Worm (Caenorhabditis elegans) whole organism, L1 larva: ENCODE measurements around the gene ketn-1.

Experiments used
- mep-1 ChIP-seq: fragments of 150-350 bp; optimal IDR thresholded peaks from 2 replicates; lab custom pipeline; 2014; ENCODE audit warnings: missing biosample characterization, missing genetic modification characterization
- rnt-1 ChIP-seq: sonication (generic microtip); optimal IDR thresholded peaks from 2 replicates; lab custom pipeline; 2016; ENCODE audit warnings: mild to moderate bottlenecking, missing genetic modification characterization, moderate library complexity, missing compliant biosample characterization

DNA sequence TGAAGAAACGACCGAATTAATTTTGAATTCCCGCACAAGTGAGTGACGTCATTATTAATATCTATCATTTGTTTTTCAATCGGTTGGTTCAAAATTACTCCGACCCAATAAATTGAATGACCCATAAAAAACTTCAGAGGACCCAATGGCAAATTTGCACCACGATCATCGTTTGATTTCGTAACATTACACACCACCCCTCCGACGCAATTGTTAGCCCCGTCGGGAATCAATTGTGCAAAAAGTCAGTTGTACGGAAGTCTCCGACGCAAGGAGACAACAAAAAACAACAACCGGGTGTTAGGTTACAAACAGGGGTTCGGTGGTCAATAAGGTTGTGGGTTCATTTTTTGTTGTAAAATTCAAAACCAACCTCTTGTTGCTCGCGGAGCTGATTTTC is 5.7 kb downstream of the ketn-1 start:
- TF ChIP-seq rnt-1 (tag; lab: Kevin White, UChicago): peak; percentile 52
- TF ChIP-seq mep-1: no peak
